Fruit fly (Drosophila melanogaster) Kc167 (cell line): Measurements from ENCODE around the gene CG9588.

Experiments used
- Sin3A ChIP-seq: fragments of >200 bp; optimal IDR thresholded peaks from 2 replicates; lab custom pipeline; 2018; ENCODE audit warnings: missing external identifiers
- h ChIP-seq: fragments of >200 bp; optimal IDR thresholded peaks from 3 replicates; lab custom pipeline; 2018; ENCODE audit warnings: missing external identifiers
- insv ChIP-seq: fragments of >200 bp; optimal IDR thresholded peaks from 3 replicates; lab custom pipeline; 2018; ENCODE audit warnings: missing external identifiers
- psq ChIP-seq: fragments of >200 bp; optimal IDR thresholded peaks from 2 replicates; lab custom pipeline; 2017; ENCODE audit warnings: missing external identifiers

DNA sequence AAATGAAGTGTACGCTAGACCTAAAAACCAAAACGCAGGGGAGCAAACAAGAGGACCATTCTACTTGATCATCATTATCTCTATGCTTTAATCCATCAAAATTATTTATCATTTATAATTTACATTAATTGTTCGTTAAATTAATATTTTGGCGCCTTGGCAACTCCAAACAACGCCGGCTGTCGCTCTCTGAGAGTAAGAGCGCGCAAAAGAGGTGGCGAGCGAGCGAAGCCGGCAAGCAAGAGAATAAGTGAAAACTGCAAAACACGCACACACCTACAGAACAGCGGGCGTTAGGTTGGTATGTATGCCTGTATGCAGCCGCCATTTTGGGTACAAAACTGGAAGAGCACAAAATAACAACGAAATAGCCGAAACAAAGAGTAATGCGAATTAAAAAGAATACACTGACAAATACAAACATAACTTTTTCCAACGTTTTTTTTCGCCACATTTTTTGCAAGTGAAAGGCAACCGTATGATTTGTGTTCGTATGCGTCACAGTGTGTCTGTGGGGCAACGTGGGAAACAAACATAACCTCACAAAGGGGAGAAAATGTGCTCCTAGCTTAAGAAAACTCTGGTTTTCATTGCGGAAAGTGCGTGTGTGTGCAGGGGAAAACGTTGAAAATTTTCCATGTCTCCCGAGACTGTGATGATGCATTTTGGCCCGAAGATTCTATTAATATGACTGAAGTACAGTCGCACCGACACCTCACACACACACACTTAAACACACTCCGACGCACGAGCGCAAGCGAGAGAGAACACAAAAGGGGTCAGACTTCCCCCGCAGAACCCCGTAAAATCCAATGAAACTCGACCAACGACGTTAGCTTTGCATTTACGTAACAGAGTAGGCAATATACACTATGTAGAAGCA, 31.5 kb downstream of the CG9588 start:
- no peak for TF ChIP-seq psq (lab: Kevin White, UChicago)
- no peak for TF ChIP-seq insv (lab: Kevin White, UChicago)
- no peak for TF ChIP-seq Sin3A (lab: Kevin White, UChicago)
- TF ChIP-seq h = no peak
